Fruit fly (Drosophila melanogaster) whole organism, embryonic: ENCODE results near the gene SmydA-2.

ENCODE experiments used
- Abd-B ChIP-seq: fragments of 200-800 bp; sonication (Bioruptor generic); optimal IDR thresholded peaks from 2 replicates; lab custom pipeline; 2018; ENCODE audit warnings: missing biosample characterization, mild to moderate bottlenecking, missing genetic modification characterization, moderate library complexity
- Adf1 ChIP-seq: fragments of 200-800 bp; sonication (Bioruptor generic); IDR thresholded peaks from 2 replicates; pipeline ENCODE4 v1.3.6; 2022; ENCODE audit warnings: missing biosample characterization, missing genetic modification characterization
- Atf-2 ChIP-seq: fragments of 200-800 bp; sonication (Bioruptor generic); optimal IDR thresholded peaks from 2 replicates; lab custom pipeline; 2016; ENCODE audit warnings: missing biosample characterization, missing genetic modification characterization
- CG1024 ChIP-seq: fragments of 200-800 bp; sonication (Bioruptor generic); IDR thresholded peaks from 2 replicates; pipeline ENCODE4 v1.3.6; 2022; ENCODE audit warnings: missing biosample characterization, missing genetic modification characterization
- CG11504 ChIP-seq: fragments of 200-800 bp; sonication (Bioruptor generic); optimal IDR thresholded peaks from 3 replicates; lab custom pipeline; 2019; ENCODE audit warnings: missing biosample characterization, mild to moderate bottlenecking, missing genetic modification characterization, moderate library complexity
- CG12769 ChIP-seq: fragments of 200-800 bp; sonication (Bioruptor generic); optimal IDR thresholded peaks from 2 replicates; lab custom pipeline; 2019; ENCODE audit warnings: missing biosample characterization, mild to moderate bottlenecking, missing genetic modification characterization, moderate library complexity
- CG13894 ChIP-seq: fragments of 200-800 bp; sonication (Bioruptor generic); optimal IDR thresholded peaks from 3 replicates; lab custom pipeline; 2018; ENCODE audit warnings: missing biosample characterization, mild to moderate bottlenecking, missing genetic modification characterization, moderate library complexity
- CG16779 ChIP-seq: fragments of 200-800 bp; sonication (Bioruptor generic); IDR thresholded peaks from 2 replicates; pipeline ENCODE4 v1.3.6; 2022; ENCODE audit warnings: missing biosample characterization, missing genetic modification characterization
- CG17829 ChIP-seq: fragments of 200-800 bp; optimal IDR thresholded peaks from 2 replicates; lab custom pipeline; 2019; ENCODE audit warnings: missing biosample characterization, mild to moderate bottlenecking, missing genetic modification characterization, moderate library complexity
- CG2199 ChIP-seq: fragments of 200-800 bp; sonication (Bioruptor generic); IDR thresholded peaks from 3 replicates; pipeline ENCODE4 v1.3.6; 2022; ENCODE audit warnings: missing biosample characterization, missing genetic modification characterization
- CG30403 ChIP-seq: fragments of 200-800 bp; sonication (Bioruptor generic); optimal IDR thresholded peaks from 3 replicates; lab custom pipeline; 2016; ENCODE audit warnings: missing biosample characterization, missing genetic modification characterization
- CG34376 ChIP-seq: fragments of 200-800 bp; sonication (Bioruptor generic); optimal IDR thresholded peaks from 2 replicates; lab custom pipeline; 2018; ENCODE audit warnings: missing biosample characterization, mild to moderate bottlenecking, missing genetic modification characterization
- CG4404 ChIP-seq: fragments of 200-800 bp; sonication (Bioruptor generic); IDR thresholded peaks from 2 replicates; pipeline ENCODE4 v1.3.6; 2022; ENCODE audit warnings: missing biosample characterization, missing genetic modification characterization
- CG8281 ChIP-seq: fragments of 200-800 bp; sonication (Bioruptor generic); optimal IDR thresholded peaks from 2 replicates; lab custom pipeline; 2018; ENCODE audit warnings: missing biosample characterization, mild to moderate bottlenecking, missing genetic modification characterization, moderate library complexity
- CG8359 ChIP-seq: fragments of 200-800 bp; sonication (Bioruptor generic); optimal IDR thresholded peaks from 2 replicates; lab custom pipeline; 2017; ENCODE audit warnings: missing biosample characterization, mild to moderate bottlenecking, missing genetic modification characterization, borderline replicate concordance
- Dip2 ChIP-seq: fragments of 200-800 bp; sonication (Bioruptor generic); IDR thresholded peaks from 2 replicates; pipeline ENCODE4 v1.3.6; 2022; ENCODE audit warnings: missing biosample characterization, missing genetic modification characterization
- Gug ChIP-seq: fragments of 200-800 bp; sonication (Bioruptor generic); IDR thresholded peaks from 4 replicates; pipeline ENCODE4 v1.3.6; 2022; ENCODE audit warnings: missing biosample characterization, missing genetic modification characterization
- Hsf ChIP-seq: fragments of 200-800 bp; sonication (Bioruptor generic); optimal IDR thresholded peaks from 3 replicates; lab custom pipeline; 2016; ENCODE audit warnings: missing biosample characterization, missing genetic modification characterization
- Med ChIP-seq: fragments of 200-800 bp; sonication (Bioruptor generic); peaks from one replicate; lab custom pipeline; 2016; ENCODE audit warnings: missing biosample characterization, missing genetic modification characterization, mild to moderate bottlenecking, inconsistent platforms, moderate library complexity
- Meics ChIP-seq: fragments of 200-800 bp; sonication (Bioruptor generic); optimal IDR thresholded peaks from 2 replicates; lab custom pipeline; 2017; ENCODE audit warnings: missing biosample characterization, mild to moderate bottlenecking, missing genetic modification characterization
- Spps ChIP-seq: fragments of 200-800 bp; sonication (Bioruptor generic); optimal IDR thresholded peaks from 2 replicates; lab custom pipeline; 2018; ENCODE audit warnings: missing biosample characterization, mild to moderate bottlenecking, missing genetic modification characterization
- Trl ChIP-seq, 3 experiments: fragments of >200 bp in 2 of 3; fragments of 200-800 bp in 1 of 3; sonication (Bioruptor generic) in 1 of 3; optimal IDR thresholded peaks; 2 replicates in 1 of 3; 3 replicates in 2 of 3; lab custom pipeline; 2016 to 2017; ENCODE audit warnings: missing biosample characterization in 1 of 3, missing genetic modification characterization in 1 of 3
- abd-A ChIP-seq: fragments of 200-800 bp; sonication (Bioruptor generic); optimal IDR thresholded peaks from 3 replicates; lab custom pipeline; 2019; ENCODE audit warnings: missing biosample characterization, mild to moderate bottlenecking, missing genetic modification characterization, moderate library complexity
- ara ChIP-seq: fragments of 200-800 bp; sonication (Bioruptor generic); IDR thresholded peaks from 2 replicates; pipeline ENCODE4 v1.3.6; 2022; ENCODE audit warnings: missing biosample characterization, missing genetic modification characterization
- cg ChIP-seq: fragments of 200-800 bp; sonication (Bioruptor generic); optimal IDR thresholded peaks from 3 replicates; lab custom pipeline; 2019; ENCODE audit warnings: missing biosample characterization, mild to moderate bottlenecking, missing genetic modification characterization, moderate library complexity
- ci ChIP-seq: fragments of 200-800 bp; sonication (Bioruptor generic); IDR thresholded peaks from 3 replicates; pipeline ENCODE4 v1.3.6; 2022; ENCODE audit warnings: missing biosample characterization, missing genetic modification characterization
- eve ChIP-seq, 2 experiments: fragments of >200 bp; optimal IDR thresholded peaks; 2 replicates each; lab custom pipeline; 2017; ENCODE audit warnings: missing biosample characterization in 2 of 2, missing genetic modification characterization in 2 of 2
- gcm2 ChIP-seq: fragments of 200-800 bp; sonication (Bioruptor generic); optimal IDR thresholded peaks from 2 replicates; lab custom pipeline; 2016; ENCODE audit warnings: missing biosample characterization, missing genetic modification characterization
- grn ChIP-seq: fragments of 200-800 bp; sonication (Bioruptor generic); optimal IDR thresholded peaks from 3 replicates; lab custom pipeline; 2017; ENCODE audit warnings: missing biosample characterization, missing genetic modification characterization
- hkb ChIP-seq, 2 experiments: fragments of 200-800 bp in 1 of 2; fragments of >200 bp in 1 of 2; sonication (Bioruptor generic) in 1 of 2; IDR thresholded peaks in 1 of 2; optimal IDR thresholded peaks in 1 of 2; 2 replicates each; pipeline versions ENCODE4 v1.3.6 to Lab custom; 2017 to 2022; ENCODE audit warnings: missing biosample characterization in 1 of 2, missing genetic modification characterization in 1 of 2
- ken ChIP-seq: fragments of 200-800 bp; sonication (Bioruptor generic); IDR thresholded peaks from 3 replicates; pipeline ENCODE4 v1.3.6; 2022; ENCODE audit warnings: missing biosample characterization, missing genetic modification characterization
- kni ChIP-seq: fragments of 200-800 bp; sonication (Bioruptor generic); optimal IDR thresholded peaks from 3 replicates; lab custom pipeline; 2017; ENCODE audit warnings: mild to moderate bottlenecking, missing biosample characterization, missing genetic modification reagents, missing genetic modification characterization
- oc ChIP-seq: fragments of 200-800 bp; sonication (Bioruptor generic); optimal IDR thresholded peaks from 2 replicates; lab custom pipeline; 2018; ENCODE audit warnings: missing biosample characterization, mild to moderate bottlenecking, missing genetic modification characterization, moderate library complexity
- sd ChIP-seq: fragments of 200-800 bp; sonication (Bioruptor generic); optimal IDR thresholded peaks from 3 replicates; lab custom pipeline; 2018; ENCODE audit warnings: missing biosample characterization, mild to moderate bottlenecking, missing genetic modification characterization, moderate library complexity
- sens ChIP-seq: fragments of 200-800 bp; sonication (Bioruptor generic); peaks from one replicate; lab custom pipeline; 2016; ENCODE audit warnings: missing biosample characterization, missing genetic modification characterization
- so ChIP-seq: fragments of 200-800 bp; sonication (Bioruptor generic); IDR thresholded peaks from 3 replicates; pipeline ENCODE4 v1.3.6; 2022; ENCODE audit warnings: missing biosample characterization, missing genetic modification characterization
- sob ChIP-seq: fragments of 200-800 bp; sonication (Bioruptor generic); IDR thresholded peaks from 2 replicates; pipeline ENCODE4 v1.3.6; 2022; ENCODE audit warnings: missing biosample characterization, missing genetic modification characterization
- sr ChIP-seq: fragments of 200-800 bp; sonication (Bioruptor generic); IDR thresholded peaks from 3 replicates; pipeline ENCODE4 v1.3.6; 2022; ENCODE audit warnings: missing biosample characterization, missing genetic modification characterization
- z ChIP-seq: fragments of 200-800 bp; sonication (Bioruptor generic); IDR thresholded peaks from 3 replicates; pipeline ENCODE4 v1.3.6; 2022; ENCODE audit warnings: missing biosample characterization, missing genetic modification characterization

Gene SmydA-2

DNA sequence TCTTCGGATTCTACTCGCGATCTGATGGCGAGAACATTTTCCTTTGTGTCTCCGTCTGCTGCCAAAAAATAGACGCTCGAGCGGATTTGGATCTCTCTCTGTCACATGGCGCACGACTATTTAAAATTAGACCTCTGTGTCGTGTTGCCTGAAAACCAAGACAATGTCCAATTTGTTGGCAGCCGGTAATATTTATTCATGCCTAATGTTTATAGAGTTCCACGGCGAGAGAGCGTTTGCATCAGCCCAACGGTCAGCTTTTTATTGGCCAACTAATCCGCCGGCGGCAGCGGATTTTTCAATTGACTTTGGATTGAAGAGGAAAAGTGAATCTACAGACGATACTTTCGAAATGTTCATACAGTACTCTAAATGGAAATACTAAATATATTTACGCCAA, at the start of gene SmydA-2:
Gene SmydA-2 (minus strand): TSS at position 33 of the 400 bp plus-strand sequence.
- TF ChIP-seq Dip2 (GFP tag; lab: Robert Waterston, UW) (no peak), ci (GFP tag; lab: Robert Waterston, UW) (peak; percentile 52; the same call in 1 of the 3 replicates), sob (GFP tag; lab: Robert Waterston, UW) (peak; percentile 16; the same call in 1 of the 2 replicates), hkb (optimal IDR thresholded peaks at IDR 0.05; lab: Kevin White, UChicago) (peak; percentile 20), hkb (GFP tag; IDR thresholded peaks at IDR 0.05; lab: Robert Waterston, UW) (no peak), CG11504 (tag; lab: Kevin White, UChicago) (peak; percentile 50), Med (GFP tag; lab: Kevin White, UChicago) (peak; percentile 58)

DNA sequence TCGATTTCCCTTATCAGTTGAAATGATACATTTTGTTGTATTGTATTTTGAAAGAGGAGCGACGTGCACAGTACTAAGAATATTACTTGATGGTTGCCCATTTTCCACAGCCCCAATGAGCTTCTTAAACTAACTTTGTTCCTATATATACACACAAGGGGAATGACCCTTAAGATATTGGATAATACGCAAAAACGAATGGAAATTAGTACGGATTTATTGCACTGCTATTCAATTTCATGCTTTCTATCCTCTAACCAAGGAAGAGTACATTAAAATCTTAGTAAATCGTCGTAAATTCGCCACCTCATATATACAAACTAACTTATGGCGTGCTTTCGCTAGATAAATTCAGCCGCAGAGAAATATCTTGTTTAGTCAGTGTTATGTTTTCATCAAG, 48.9 kb upstream of the SmydA-2 start, which contains the start of gene Acp76A:
Gene Acp76A (minus strand): TSS at position 101 of the 400 bp plus-strand sequence.
- no peak for TF ChIP-seq CG4404 (GFP tag; lab: Robert Waterston, UW)
- TF ChIP-seq CG30403 (GFP tag; lab: Kevin White, UChicago): no peak
- no peak for TF ChIP-seq Trl (optimal IDR thresholded peaks at IDR 0.05; lab: Kevin White, UChicago)
- TF ChIP-seq Trl (GFP tag; optimal IDR thresholded peaks at IDR 0.05; lab: Kevin White, UChicago): no peak
- peak; percentile 56 for TF ChIP-seq sens (GFP tag; lab: Kevin White, UChicago)
- TF ChIP-seq gcm2: no peak
- no peak for TF ChIP-seq ara (GFP tag; lab: Robert Waterston, UW)
- TF ChIP-seq Spps (tag; lab: Kevin White, UChicago): no peak
- TF ChIP-seq CG17829 (tag; lab: Kevin White, UChicago): no peak
- TF ChIP-seq Atf-2 (GFP tag; lab: Kevin White, UChicago): no peak

DNA sequence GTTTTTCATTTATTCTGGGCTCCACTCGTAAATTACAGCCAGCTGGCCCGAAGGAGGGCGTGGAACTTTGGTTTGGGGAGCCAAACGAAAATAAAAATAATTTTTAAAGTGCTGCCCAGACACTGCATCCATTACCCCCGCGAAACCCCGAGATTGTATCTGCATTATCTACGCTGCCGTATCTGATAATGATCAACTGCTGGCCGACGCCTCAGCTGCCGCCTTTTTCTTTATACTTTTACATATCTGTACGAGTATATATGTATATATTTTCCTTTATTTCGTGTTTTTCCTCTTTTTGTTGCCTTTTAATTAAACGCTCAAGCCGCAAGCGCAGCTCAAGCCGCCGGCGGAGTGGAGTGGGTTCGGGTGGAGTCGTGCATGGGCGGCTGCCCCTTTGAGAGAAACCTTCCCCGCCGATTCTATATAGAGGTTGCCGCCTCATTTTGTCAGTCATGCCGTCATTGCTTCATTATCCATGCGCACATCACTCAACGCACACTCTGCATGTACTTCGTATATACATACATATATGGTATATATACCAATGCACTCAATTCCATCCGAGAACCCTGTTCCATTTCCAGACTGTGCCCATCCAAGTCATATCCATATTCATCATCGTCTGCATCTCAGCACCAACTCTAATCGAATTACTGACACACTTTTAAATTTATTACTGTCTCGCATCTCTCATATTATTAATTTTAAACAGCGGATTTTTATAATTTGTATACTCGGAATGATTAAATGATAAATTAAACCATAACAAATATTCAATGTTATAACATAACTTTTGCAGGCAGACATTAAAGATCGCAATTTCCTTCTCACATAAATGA, 46.8 kb upstream of the SmydA-2 start:
- peak; percentile 56 for TF ChIP-seq sens (GFP tag; lab: Kevin White, UChicago)
- no peak for TF ChIP-seq CG8359 (GFP tag; lab: Kevin White, UChicago)
- TF ChIP-seq z (GFP tag; lab: Robert Waterston, UW): peak; percentile 86
- TF ChIP-seq kni (GFP tag; lab: Kevin White, UChicago): peak; percentile 5
- TF ChIP-seq grn (GFP tag; lab: Kevin White, UChicago): peak; percentile 86
- TF ChIP-seq cg (GFP tag; lab: Kevin White, UChicago): peak; percentile 17
- 0 out of 3 replicates have a peak, but pooled peaks have one; percentile 32 for TF ChIP-seq CG2199 (GFP tag; lab: Robert Waterston, UW)
- peak; percentile 95 for TF ChIP-seq CG8281 (tag; lab: Kevin White, UChicago)
- TF ChIP-seq so (GFP tag; lab: Robert Waterston, UW): 0 out of 3 replicates have a peak, but pooled peaks have one; percentile 20
- TF ChIP-seq CG34376: no peak
- no peak for TF ChIP-seq Gug (GFP tag; lab: Robert Waterston, UW)

DNA sequence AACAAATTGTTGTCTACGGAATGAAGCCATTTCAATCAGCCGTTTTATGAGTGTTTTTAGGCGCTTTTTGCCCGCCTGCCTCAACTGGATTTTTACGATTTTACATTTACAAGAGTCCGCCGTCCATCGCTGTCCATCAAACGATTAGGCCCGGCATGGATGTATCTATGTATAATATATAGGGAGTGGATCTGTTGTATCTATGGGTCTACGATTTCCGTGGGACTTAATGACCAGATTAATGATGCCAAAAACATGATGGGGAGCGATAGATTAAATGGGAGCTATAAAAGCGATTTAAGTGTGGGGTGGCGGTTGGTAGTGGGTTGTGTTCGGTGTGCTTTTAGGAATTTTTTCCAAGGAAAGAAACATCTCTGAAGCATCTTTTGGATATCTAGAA, 45.7 kb upstream of the SmydA-2 start:
- no peak for TF ChIP-seq CG16779 (GFP tag; lab: Robert Waterston, UW)
- TF ChIP-seq Hsf (GFP tag; lab: Kevin White, UChicago): no peak
- TF ChIP-seq CG1024 (GFP tag; lab: Robert Waterston, UW): no peak
- peak; percentile 100 for TF ChIP-seq CG13894 (tag; lab: Kevin White, UChicago)
- TF ChIP-seq oc (tag; lab: Kevin White, UChicago): peak; percentile 68
- 0 out of 3 replicates have a peak, but pooled peaks have one; percentile 22 for TF ChIP-seq sr (GFP tag; lab: Robert Waterston, UW)
- peak; percentile 42 for TF ChIP-seq sd (tag; lab: Kevin White, UChicago)
- TF ChIP-seq eve (GFP tag; optimal IDR thresholded peaks at IDR 0.05; lab: Kevin White, UChicago): peak in 1 of 2 experiments; percentile 65
- TF ChIP-seq grn (GFP tag; lab: Kevin White, UChicago): peak; percentile 56
- TF ChIP-seq ken: no peak
- peak; percentile 63 for TF ChIP-seq abd-A (tag; lab: Kevin White, UChicago)
- TF ChIP-seq CG12769 (tag; lab: Kevin White, UChicago): peak; percentile 52
- no peak for TF ChIP-seq Meics (GFP tag; lab: Kevin White, UChicago)
- peak; percentile 12 for TF ChIP-seq Abd-B
- TF ChIP-seq Adf1 (GFP tag; lab: Robert Waterston, UW): no peak
